Worm (Caenorhabditis elegans) whole organism, late embryonic: ENCODE measurements around the gene C24D10.5.
A peak's percentile ranks its signal among the peaks of the same experiment; 100 is the strongest.

Source experiments
- C08G9.2 ChIP-seq: sonication (generic microtip); optimal IDR thresholded peaks from 2 replicates; lab custom pipeline; 2016; ENCODE audit warnings: mild to moderate bottlenecking, missing genetic modification characterization, moderate library complexity, missing compliant biosample characterization
- F13H6.1 ChIP-seq: sonication (generic microtip); optimal IDR thresholded peaks from 2 replicates; lab custom pipeline; 2016; ENCODE audit warnings: missing genetic modification characterization, missing compliant biosample characterization
- T23F11.4 ChIP-seq: fragments of 200-800 bp; sonication (Bioruptor generic); optimal IDR thresholded peaks from 2 replicates; lab custom pipeline; 2018; ENCODE audit warnings: mild to moderate bottlenecking, missing genetic modification characterization, missing compliant biosample characterization
- Y22D7AL.16 ChIP-seq: sonication (generic microtip); optimal IDR thresholded peaks from 2 replicates; lab custom pipeline; 2016; ENCODE audit warnings: missing genetic modification characterization, missing compliant biosample characterization
- ahr-1 ChIP-seq: sonication (generic microtip); optimal IDR thresholded peaks from 2 replicates; lab custom pipeline; 2016; ENCODE audit warnings: missing genetic modification characterization, missing compliant biosample characterization
- ama-1 ChIP-seq: fragments of 150-350 bp; optimal IDR thresholded peaks from 2 replicates; lab custom pipeline; 2014
- ceh-14 ChIP-seq: sonication (generic microtip); optimal IDR thresholded peaks from 2 replicates; lab custom pipeline; 2016; ENCODE audit warnings: missing genotype, missing genetic modification characterization, missing compliant biosample characterization
- ceh-18 ChIP-seq: sonication (generic microtip); optimal IDR thresholded peaks from 2 replicates; lab custom pipeline; 2016; ENCODE audit warnings: missing genetic modification characterization, missing compliant biosample characterization
- ceh-19 ChIP-seq: fragments of 200-800 bp; sonication (Bioruptor generic); optimal IDR thresholded peaks from 2 replicates; lab custom pipeline; 2018; ENCODE audit warnings: mild to moderate bottlenecking, missing genetic modification characterization, missing compliant biosample characterization
- ceh-2 ChIP-seq: sonication (generic microtip); optimal IDR thresholded peaks from 2 replicates; lab custom pipeline; 2016; ENCODE audit warnings: missing genotype, missing genetic modification characterization, missing compliant biosample characterization
- ceh-24 ChIP-seq: sonication (generic microtip); optimal IDR thresholded peaks from 2 replicates; lab custom pipeline; 2016; ENCODE audit warnings: mild to moderate bottlenecking, missing genetic modification characterization, missing compliant biosample characterization
- ceh-30 ChIP-seq: fragments of 150-350 bp; optimal IDR thresholded peaks from 2 replicates; lab custom pipeline; 2014; ENCODE audit warnings: missing biosample characterization, missing genetic modification characterization
- ceh-45 ChIP-seq: fragments of 200-800 bp; sonication (Bioruptor generic); IDR thresholded peaks from 2 replicates; pipeline ENCODE4 v1.3.6; 2022; ENCODE audit warnings: missing genetic modification reagents, missing genetic modification characterization, missing compliant biosample characterization
- ceh-9 ChIP-seq: sonication (generic microtip); optimal IDR thresholded peaks from 2 replicates; lab custom pipeline; 2016; ENCODE audit warnings: mild to moderate bottlenecking, missing genetic modification characterization, inconsistent platforms, missing compliant biosample characterization
- che-1 ChIP-seq: sonication (generic microtip); optimal IDR thresholded peaks from 2 replicates; lab custom pipeline; 2016; ENCODE audit warnings: mild to moderate bottlenecking, missing genetic modification characterization, missing compliant biosample characterization
- dve-1 ChIP-seq: sonication (generic microtip); optimal IDR thresholded peaks from 2 replicates; lab custom pipeline; 2017; ENCODE audit warnings: antibody characterized with exemption, mild to moderate bottlenecking, missing genetic modification characterization, missing compliant biosample characterization
- elt-4 ChIP-seq: sonication (generic microtip); optimal IDR thresholded peaks from 2 replicates; lab custom pipeline; 2016; ENCODE audit warnings: missing genetic modification characterization, missing compliant biosample characterization
- ets-4 ChIP-seq: sonication (generic microtip); optimal IDR thresholded peaks from 2 replicates; lab custom pipeline; 2016; ENCODE audit warnings: missing genetic modification characterization, missing compliant biosample characterization
- eyg-1 ChIP-seq: sonication (generic microtip); optimal IDR thresholded peaks from 2 replicates; lab custom pipeline; 2016; ENCODE audit warnings: missing genotype, missing genetic modification characterization, missing compliant biosample characterization
- fkh-10 ChIP-seq: fragments of 150-350 bp; optimal IDR thresholded peaks from 2 replicates; lab custom pipeline; 2014; ENCODE audit warnings: missing biosample characterization, missing genetic modification reagents, missing genetic modification characterization
- nfya-1 ChIP-seq: sonication (generic microtip); optimal IDR thresholded peaks from 2 replicates; lab custom pipeline; 2017; ENCODE audit warnings: missing genetic modification characterization, mild to moderate bottlenecking, missing compliant biosample characterization, antibody characterized with exemption, moderate library complexity
- nhr-232 ChIP-seq: sonication (generic microtip); optimal IDR thresholded peaks from 2 replicates; lab custom pipeline; 2016; ENCODE audit warnings: missing genetic modification characterization, missing compliant biosample characterization
- npax-4 ChIP-seq: sonication (generic microtip); optimal IDR thresholded peaks from 2 replicates; lab custom pipeline; 2016; ENCODE audit warnings: missing genetic modification characterization, missing compliant biosample characterization
- odd-2 ChIP-seq: sonication (generic microtip); optimal IDR thresholded peaks from 2 replicates; lab custom pipeline; 2017; ENCODE audit warnings: antibody characterized with exemption, mild to moderate bottlenecking, missing genetic modification characterization, missing compliant biosample characterization
- pat-9 ChIP-seq: fragments of 200-800 bp; sonication (Bioruptor generic); optimal IDR thresholded peaks from 2 replicates; lab custom pipeline; 2018; ENCODE audit warnings: mild to moderate bottlenecking, missing genetic modification characterization, moderate library complexity, missing compliant biosample characterization
- pha-4 ChIP-seq: fragments of 150-350 bp; optimal IDR thresholded peaks from 2 replicates; lab custom pipeline; 2018; ENCODE audit warnings: missing biosample characterization, missing genetic modification reagents, missing genetic modification characterization
- ref-2 ChIP-seq: sonication (generic microtip); optimal IDR thresholded peaks from 2 replicates; lab custom pipeline; 2016; ENCODE audit warnings: missing genetic modification characterization, missing compliant biosample characterization
- rnt-1 ChIP-seq: sonication (generic microtip); optimal IDR thresholded peaks from 2 replicates; lab custom pipeline; 2016; ENCODE audit warnings: missing genetic modification characterization, missing compliant biosample characterization
- sox-2 ChIP-seq: fragments of 200-800 bp; sonication (Bioruptor generic); IDR thresholded peaks from 2 replicates; pipeline ENCODE4 v1.3.6; 2022; ENCODE audit warnings: missing genetic modification reagents, missing genetic modification characterization, missing compliant biosample characterization
- syd-9 ChIP-seq: sonication (generic microtip); optimal IDR thresholded peaks from 2 replicates; lab custom pipeline; 2016; ENCODE audit warnings: mild to moderate bottlenecking, missing genetic modification characterization, moderate library complexity, missing compliant biosample characterization
- ttx-3 ChIP-seq: sonication (generic microtip); optimal IDR thresholded peaks from 2 replicates; lab custom pipeline; 2016; ENCODE audit warnings: missing genetic modification reagents, missing genetic modification characterization, missing compliant biosample characterization
- unc-3 ChIP-seq, 2 experiments: fragments of 200-800 bp in 1 of 2; sonication (Bioruptor generic) in 1 of 2; sonication (generic microtip) in 1 of 2; conservative IDR thresholded peaks in 1 of 2; optimal IDR thresholded peaks in 1 of 2; 2 replicates each; pipeline versions ENCODE4 v1.3.6 to Lab custom; 2016 to 2022; ENCODE audit warnings: missing compliant biosample characterization in 2 of 2, missing genetic modification characterization in 2 of 2, missing genetic modification reagents in 1 of 2
- unc-42 ChIP-seq: sonication (generic microtip); optimal IDR thresholded peaks from 2 replicates; lab custom pipeline; 2016; ENCODE audit warnings: missing genotype, missing genetic modification characterization, missing compliant biosample characterization

The C24D10.5 gene

DNA sequence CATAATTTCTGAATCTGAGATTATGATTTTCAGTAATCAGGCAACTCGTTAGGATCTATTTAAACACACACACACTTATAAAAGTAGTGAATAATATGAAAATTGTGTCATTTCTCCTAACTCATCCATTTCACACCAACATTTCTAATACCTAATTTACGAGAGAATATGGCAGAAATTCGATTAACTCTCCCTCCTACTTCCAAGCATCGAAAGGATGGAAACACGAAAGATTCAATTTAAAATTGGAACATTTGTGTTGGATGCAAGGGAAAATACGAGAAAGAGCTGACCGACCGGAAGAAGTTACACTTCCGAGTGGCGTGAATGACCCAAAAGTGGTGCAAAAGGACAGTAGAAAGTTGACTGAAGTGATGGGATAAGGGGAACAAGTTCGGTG, 40.9 kb upstream of the C24D10.5 start:
- TF ChIP-seq unc-42 (tag; lab: Kevin White, UChicago) = peak; percentile 88
- TF ChIP-seq eyg-1 (tag; lab: Kevin White, UChicago) = no peak

DNA sequence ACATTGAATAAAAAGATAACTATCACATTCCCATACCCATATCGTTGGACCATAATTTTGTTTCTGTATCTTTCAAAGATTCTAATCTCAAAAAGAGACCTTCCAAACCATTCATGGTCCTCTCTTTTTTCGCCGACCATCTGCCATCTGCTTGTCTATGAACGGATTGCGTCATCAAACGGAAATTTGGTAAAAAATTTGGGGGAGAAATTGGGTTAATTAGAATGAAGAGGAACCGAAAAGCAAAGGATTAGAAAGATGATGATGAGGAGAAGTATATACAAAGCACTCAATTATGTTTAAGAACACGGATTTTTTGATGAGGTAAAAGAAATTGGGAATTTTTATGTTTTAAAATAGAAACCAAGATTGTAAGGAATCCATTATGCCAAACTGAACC, 40.0 kb upstream of the C24D10.5 start:
- TF ChIP-seq elt-4 (tag; lab: Kevin White, UChicago) = no peak
- TF ChIP-seq ama-1 = no peak
- TF ChIP-seq rnt-1 (tag; lab: Kevin White, UChicago) = no peak
- no peak for TF ChIP-seq ahr-1
- TF ChIP-seq nhr-232 (tag; lab: Kevin White, UChicago) = no peak
- TF ChIP-seq pat-9 (tag; lab: Kevin White, UChicago) = no peak
- TF ChIP-seq che-1 = no peak
- no peak for TF ChIP-seq T23F11.4 (GFP tag; lab: Kevin White, UChicago)
- no peak for TF ChIP-seq dve-1
- no peak for TF ChIP-seq nfya-1 (tag; lab: Kevin White, UChicago)
- no peak for TF ChIP-seq ttx-3 (tag; lab: Kevin White, UChicago)
- no peak for TF ChIP-seq fkh-10 (GFP tag; lab: Kevin White, UChicago)
- no peak for TF ChIP-seq ceh-30

DNA sequence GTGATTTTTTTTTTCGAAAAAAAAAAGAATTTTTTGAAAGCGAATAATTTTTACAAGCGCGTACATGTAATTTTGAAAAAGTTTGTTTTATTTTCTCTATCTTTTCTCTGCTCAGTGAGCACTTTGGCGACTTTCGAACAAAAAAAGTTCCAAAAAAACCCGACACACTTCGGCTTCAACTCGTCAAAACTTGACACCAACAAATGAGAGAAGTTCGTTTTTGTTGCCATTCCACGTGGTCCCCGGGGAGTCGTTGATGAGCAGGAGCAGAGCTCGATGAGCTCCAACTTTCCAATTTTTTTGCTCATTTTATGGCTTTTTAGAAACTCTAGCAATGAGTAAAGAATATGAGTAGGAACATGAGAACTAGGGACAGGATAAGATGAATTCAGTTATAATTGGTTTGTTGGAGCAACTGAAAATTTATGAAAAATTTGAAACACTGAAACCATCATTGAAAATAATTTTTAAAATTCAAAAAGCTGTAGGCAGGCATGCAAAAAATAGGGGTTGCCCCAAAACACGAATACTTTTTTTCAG, 39.4 kb upstream of the C24D10.5 start:
- TF ChIP-seq ceh-19 (GFP tag; lab: Kevin White, UChicago) = no peak
- no peak for TF ChIP-seq che-1
- TF ChIP-seq sox-2 = no peak
- no peak for TF ChIP-seq pha-4

DNA sequence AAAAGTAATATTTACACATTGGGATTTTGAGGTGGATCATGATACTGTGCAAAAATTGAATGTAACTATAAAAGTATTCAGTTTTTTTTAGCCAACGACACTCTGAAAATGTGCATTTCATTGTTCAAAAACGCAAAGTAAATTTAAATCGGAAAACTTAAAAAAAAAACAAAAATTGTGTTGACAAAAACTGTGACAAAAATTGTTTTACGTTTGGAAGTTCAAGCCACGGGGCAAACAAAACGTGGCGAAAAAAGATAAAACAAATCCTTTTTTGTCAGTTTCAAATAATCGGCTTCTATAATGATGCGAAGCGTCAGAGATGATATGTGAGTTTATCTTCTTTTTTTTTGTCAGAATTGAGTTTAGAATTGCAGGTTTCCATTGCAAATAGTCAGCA, 38.4 kb upstream of the C24D10.5 start, which contains the start of gene AC7.3:
Gene AC7.3 (plus strand): TSS at position 301 of the 400 bp plus-strand sequence.
- TF ChIP-seq eyg-1 (tag; lab: Kevin White, UChicago) (no peak), Y22D7AL.16 (no peak), npax-4 (tag; lab: Kevin White, UChicago) (no peak), ceh-45 (no peak), ets-4 (no peak), ceh-24 (tag; lab: Kevin White, UChicago) (no peak), sox-2 (no peak), ama-1 (no peak), ceh-30 (no peak), fkh-10 (GFP tag; lab: Kevin White, UChicago) (no peak), odd-2 (tag; lab: Kevin White, UChicago) (no peak), ceh-9 (tag; lab: Kevin White, UChicago) (no peak), ceh-2 (tag; lab: Kevin White, UChicago) (no peak)
- TF ChIP-seq, all 69 proteins: peak for 0

DNA sequence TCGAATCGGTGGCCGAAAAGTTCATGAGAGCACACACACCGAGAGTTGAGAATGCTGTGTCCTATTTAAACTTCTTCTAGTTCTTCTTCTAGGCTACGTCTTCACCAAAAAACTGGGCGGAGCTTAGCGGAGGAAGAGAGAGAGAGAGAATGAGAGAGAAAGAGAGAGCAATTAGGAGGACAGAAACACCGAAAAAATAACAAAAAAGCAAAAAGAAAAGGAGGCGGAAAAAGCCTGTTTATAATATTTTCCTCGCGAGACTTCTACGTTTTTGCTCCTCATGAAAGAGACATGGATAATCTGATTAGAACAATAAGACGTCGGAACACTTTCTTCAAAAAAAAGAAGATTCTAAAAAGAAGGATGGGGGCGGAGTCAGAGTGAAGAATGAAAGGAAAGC, 27.9 kb upstream of the C24D10.5 start, which contains the start of gene tkr-3:
Gene tkr-3 (minus strand): TSS at position 101 of the 400 bp plus-strand sequence.
- TF ChIP-seq T23F11.4 (GFP tag; lab: Kevin White, UChicago) = no peak
- TF ChIP-seq unc-3 (GFP tag; conservative IDR thresholded peaks at IDR 0.05; lab: Robert Waterston, UW) = no peak
- TF ChIP-seq unc-3 (tag; optimal IDR thresholded peaks at IDR 0.05; lab: Kevin White, UChicago) = no peak
- TF ChIP-seq nfya-1 (tag; lab: Kevin White, UChicago) = no peak
- no peak for TF ChIP-seq ceh-45
- TF ChIP-seq ceh-14 (tag; lab: Kevin White, UChicago) = no peak
- TF ChIP-seq ref-2 = no peak
- TF ChIP-seq ceh-18 (tag; lab: Kevin White, UChicago) = no peak
- no peak for TF ChIP-seq ceh-2 (tag; lab: Kevin White, UChicago)
- TF ChIP-seq C08G9.2 (tag; lab: Kevin White, UChicago) = no peak
- TF ChIP-seq F13H6.1 = no peak
- TF ChIP-seq syd-9 (tag; lab: Kevin White, UChicago) = no peak
